Worm (Caenorhabditis elegans): ENCODE results near the gene rpb-6.
A peak's percentile ranks its signal among the peaks of the same experiment; 100 is the strongest.

Gene rpb-6

DNA sequence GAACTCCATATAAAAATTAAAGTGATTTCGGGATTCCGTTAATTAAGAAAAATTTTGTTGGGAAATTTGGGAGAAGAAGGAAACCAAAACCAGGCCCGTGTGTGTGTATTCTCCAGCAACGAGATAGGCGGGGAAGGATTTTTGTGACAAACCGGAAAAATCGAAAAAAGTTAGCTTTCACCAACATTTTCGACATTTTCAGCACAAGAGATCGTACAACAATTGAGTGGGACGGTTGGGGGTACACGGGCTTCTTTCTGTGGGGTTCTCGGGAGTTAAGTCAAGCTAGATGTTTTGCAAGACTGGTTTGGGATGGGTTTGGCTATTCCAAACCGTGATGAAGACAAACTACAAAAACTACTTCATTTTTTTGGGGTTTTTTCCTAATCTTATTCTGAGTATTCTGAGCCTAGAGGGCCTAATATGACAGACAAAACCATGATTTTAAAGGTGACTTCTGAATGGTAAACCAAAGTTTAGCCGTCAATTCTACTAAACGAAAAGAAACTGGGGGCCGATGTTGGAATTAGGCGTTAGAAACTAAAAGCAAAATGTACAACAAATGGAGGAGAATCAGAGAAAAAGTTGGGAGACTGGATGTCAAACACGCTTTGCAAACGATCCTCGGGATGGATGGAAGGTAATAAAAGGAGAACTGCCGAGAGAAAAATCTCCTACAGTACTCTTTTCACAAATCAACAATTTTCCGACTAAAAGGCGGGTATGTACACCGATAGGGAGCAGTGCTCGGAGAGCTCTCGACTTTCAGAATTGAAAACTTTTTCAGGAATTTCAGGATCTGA is 36.3 kb upstream of the rpb-6 start (continued):
- TF ChIP-seq B0336.3 (GFP tag; IDR thresholded peaks at IDR 0.05) (peak; percentile 48), F52B5.7 (tag; optimal IDR thresholded peaks at IDR 0.05) (peak; percentile 90), sea-2 (GFP tag; IDR thresholded peaks at IDR 0.05) (peak; percentile 72; the same call in 1 of the 2 replicates), nhr-80 (tag; optimal IDR thresholded peaks at IDR 0.05) (no peak), attf-5 (GFP tag; optimal IDR thresholded peaks at IDR 0.05) (peak; percentile 23), lin-26 (GFP tag; IDR thresholded peaks at IDR 0.05) (peak; percentile 68), zim-3 (tag; optimal IDR thresholded peaks at IDR 0.05) (peak; percentile 70), ztf-28 (GFP tag; IDR thresholded peaks at IDR 0.05) (peak; percentile 58; the same call in 1 of the 2 replicates), ets-4 (GFP tag; optimal IDR thresholded peaks at IDR 0.05) (no peak), ceh-100 (GFP tag; IDR thresholded peaks at IDR 0.05) (no peak), nhr-27 (tag; optimal IDR thresholded peaks at IDR 0.05) (peak; percentile 9), Y53F4B.3 (GFP tag; IDR thresholded peaks at IDR 0.05) (peak; percentile 3; the same call in 1 of the 2 replicates), F49E8.2 (tag; optimal IDR thresholded peaks at IDR 0.05; ENCODE audit: insufficient read depth) (no peak), cebp-1 (GFP tag; IDR thresholded peaks at IDR 0.05) (no peak), cebp-1 (tag; optimal IDR thresholded peaks at IDR 0.05) (peak; percentile 67), gei-17 (GFP tag; optimal IDR thresholded peaks at IDR 0.05) (peak; percentile 29), nfyb-1 (GFP tag; IDR thresholded peaks at IDR 0.05) (peak; percentile 75), Y95B8A.8 (GFP tag; IDR thresholded peaks at IDR 0.05) (peak; percentile 16; the same call in 1 of the 2 replicates), mel-28 (tag; optimal IDR thresholded peaks at IDR 0.05; ENCODE audit: borderline replicate concordance) (peak; percentile 63), F10E7.11 (tag; optimal IDR thresholded peaks at IDR 0.05) (peak; percentile 36), F57C9.4 (tag; optimal IDR thresholded peaks at IDR 0.05) (no peak), attf-6 (GFP tag; IDR thresholded peaks at IDR 0.05) (no peak), mes-4 (tag; optimal IDR thresholded peaks at IDR 0.05) (no peak), Y53G8AR.9 (GFP tag; conservative IDR thresholded peaks at IDR 0.05) (peak; percentile 44; the same call in 1 of the 2 replicates), egl-44 (GFP tag; IDR thresholded peaks at IDR 0.05) (peak; percentile 19; the same call in 1 of the 2 replicates), hmg-1.2 (GFP tag; IDR thresholded peaks at IDR 0.05) (peak; percentile 28; the same call in 1 of the 2 replicates), Y56A3A.18 (GFP tag; IDR thresholded peaks at IDR 0.05) (peak; percentile 12; the same call in 1 of the 2 replicates), Y67H2A.10 (GFP tag; conservative IDR thresholded peaks at IDR 0.05) (peak; percentile 6), dox-1 (GFP tag; IDR thresholded peaks at IDR 0.05) (peak; percentile 13; the same call in 1 of the 2 replicates), ama-1 (optimal IDR thresholded peaks at IDR 0.05) (peak; percentile 93), ama-1 (GFP tag; optimal IDR thresholded peaks at IDR 0.05) (no peak)

DNA sequence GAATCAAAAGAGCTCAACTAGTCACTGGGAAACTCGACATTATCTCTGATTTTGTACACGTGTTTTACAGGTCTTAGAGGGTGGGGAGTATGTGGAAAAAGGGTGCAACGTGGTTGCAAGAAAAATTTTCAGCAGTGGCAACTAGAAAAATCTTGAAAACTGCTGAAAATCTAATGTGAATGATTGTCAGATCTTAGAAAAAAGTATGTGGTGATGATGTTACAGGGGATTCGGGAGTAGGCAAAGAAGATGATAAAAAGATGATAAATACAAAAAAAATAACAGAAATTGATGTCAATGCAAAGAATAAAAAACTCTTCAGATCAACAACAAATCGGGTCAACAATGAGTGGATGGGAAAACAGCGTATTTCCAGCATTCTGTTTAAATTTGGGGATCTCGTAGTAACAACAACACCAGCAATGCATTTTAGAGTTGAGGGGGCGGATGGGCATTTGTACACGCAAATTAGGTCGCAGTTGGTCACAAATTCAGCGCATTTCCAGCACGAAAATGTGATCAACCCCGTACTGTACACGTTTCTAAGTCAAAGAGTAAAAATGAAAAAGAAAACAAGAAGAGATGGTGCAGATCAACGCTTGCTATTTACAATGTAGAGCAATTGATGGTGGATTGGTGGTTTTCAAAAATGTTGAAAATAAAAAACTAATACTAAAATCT is 35.6 kb upstream of the rpb-6 start:
- TF ChIP-seq tbp1 (GFP tag; optimal IDR thresholded peaks at IDR 0.05) (peak; percentile 33), ceh-100 (GFP tag; IDR thresholded peaks at IDR 0.05) (no peak; the same call in 1 of the 2 replicates), ZK185.1 (tag; optimal IDR thresholded peaks at IDR 0.05; ENCODE audit: poor library complexity, severe bottlenecking) (peak; percentile 36), cebp-1 (GFP tag; IDR thresholded peaks at IDR 0.05) (peak; percentile 65), cebp-1 (tag; optimal IDR thresholded peaks at IDR 0.05) (peak; percentile 49), lsy-27 (tag; optimal IDR thresholded peaks at IDR 0.05; ENCODE audit: borderline replicate concordance, insufficient read depth) (no peak), rcor-1 (GFP tag; IDR thresholded peaks at IDR 0.05) (0 out of 2 replicates have a peak, but pooled peaks have one; percentile 19), sea-2 (GFP tag; IDR thresholded peaks at IDR 0.05) (peak; percentile 54; the same call in 1 of the 2 replicates), gei-17 (GFP tag; optimal IDR thresholded peaks at IDR 0.05) (no peak), lin-26 (GFP tag; IDR thresholded peaks at IDR 0.05) (no peak; the same call in none of the 2 replicates), lag-1 (GFP tag; IDR thresholded peaks at IDR 0.05) (no peak), ama-1 (optimal IDR thresholded peaks at IDR 0.05) (peak; percentile 44), ama-1 (GFP tag; optimal IDR thresholded peaks at IDR 0.05) (no peak), F57C9.4 (tag; optimal IDR thresholded peaks at IDR 0.05) (peak; percentile 66), mel-28 (tag; optimal IDR thresholded peaks at IDR 0.05; ENCODE audit: borderline replicate concordance) (no peak), nfya-2 (GFP tag; IDR thresholded peaks at IDR 0.05) (no peak), attf-3 (GFP tag; conservative IDR thresholded peaks at IDR 0.05) (peak; percentile 39; the same call in 1 of the 2 replicates), hmg-1.2 (GFP tag; IDR thresholded peaks at IDR 0.05) (peak; percentile 40), chd-7 (tag; optimal IDR thresholded peaks at IDR 0.05) (peak; percentile 20), ceh-40 (GFP tag; IDR thresholded peaks at IDR 0.05) (no peak), nhr-90 (tag; optimal IDR thresholded peaks at IDR 0.05) (no peak), F49E8.2 (tag; optimal IDR thresholded peaks at IDR 0.05; ENCODE audit: insufficient read depth) (no peak), snpc-1.3 (tag; optimal IDR thresholded peaks at IDR 0.05; ENCODE audit: insufficient read depth) (peak; percentile 25), xnd-1 (tag; optimal IDR thresholded peaks at IDR 0.05) (no peak)

Data from whole organism, young adult.